Fruit fly (Drosophila melanogaster): ENCODE data around the gene SCCRO4.
A peak's percentile ranks its signal among the peaks of the same experiment; 100 is the strongest.

Gene SCCRO4

DNA sequence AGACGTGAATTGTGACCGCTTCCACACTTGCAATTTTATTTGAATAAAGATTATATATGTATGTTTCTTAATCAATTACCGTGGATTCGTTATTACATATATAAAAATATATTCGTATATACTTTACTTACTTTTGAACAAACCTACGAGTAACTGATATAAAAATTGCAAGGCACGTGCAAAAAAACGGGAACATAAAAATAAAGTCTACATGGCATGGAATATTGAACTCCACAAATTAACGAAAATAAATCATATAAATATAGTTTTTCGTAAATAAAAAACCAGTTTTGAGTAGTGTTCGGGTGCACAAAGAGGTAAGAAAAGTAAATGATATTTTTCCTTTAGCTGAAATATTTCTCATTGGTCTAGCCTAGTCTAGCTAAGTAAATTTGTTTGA, 43.1 kb downstream of the SCCRO4 start, which contains the start of gene Spn77Bc:
Gene Spn77Bc (plus strand): TSS at position 301 of the 400 bp plus-strand sequence.
- no peak for TF ChIP-seq CG10669 (GFP tag; optimal IDR thresholded peaks at IDR 0.05)
- TF ChIP-seq Sox14 (GFP tag; optimal IDR thresholded peaks at IDR 0.05) = no peak
- TF ChIP-seq fd59A (GFP tag; optimal IDR thresholded peaks at IDR 0.05) = no peak
- TF ChIP-seq CG32006 (GFP tag; optimal IDR thresholded peaks at IDR 0.05) = no peak
- TF ChIP-seq eg (GFP tag; IDR thresholded peaks at IDR 0.05) = no peak
- TF ChIP-seq cyc (GFP tag; optimal IDR thresholded peaks at IDR 0.05) = no peak
- TF ChIP-seq CG3919 (GFP tag; optimal IDR thresholded peaks at IDR 0.05) = no peak
- TF ChIP-seq CG11902 (GFP tag; optimal IDR thresholded peaks at IDR 0.05) = no peak
- no peak for TF ChIP-seq lz (GFP tag; optimal IDR thresholded peaks at IDR 0.05)
- TF ChIP-seq Sox15 (GFP tag; optimal IDR thresholded peaks at IDR 0.05) = no peak
- no peak for TF ChIP-seq Met (GFP tag; optimal IDR thresholded peaks at IDR 0.05)
- no peak for TF ChIP-seq ss (GFP tag; optimal IDR thresholded peaks at IDR 0.05)

DNA sequence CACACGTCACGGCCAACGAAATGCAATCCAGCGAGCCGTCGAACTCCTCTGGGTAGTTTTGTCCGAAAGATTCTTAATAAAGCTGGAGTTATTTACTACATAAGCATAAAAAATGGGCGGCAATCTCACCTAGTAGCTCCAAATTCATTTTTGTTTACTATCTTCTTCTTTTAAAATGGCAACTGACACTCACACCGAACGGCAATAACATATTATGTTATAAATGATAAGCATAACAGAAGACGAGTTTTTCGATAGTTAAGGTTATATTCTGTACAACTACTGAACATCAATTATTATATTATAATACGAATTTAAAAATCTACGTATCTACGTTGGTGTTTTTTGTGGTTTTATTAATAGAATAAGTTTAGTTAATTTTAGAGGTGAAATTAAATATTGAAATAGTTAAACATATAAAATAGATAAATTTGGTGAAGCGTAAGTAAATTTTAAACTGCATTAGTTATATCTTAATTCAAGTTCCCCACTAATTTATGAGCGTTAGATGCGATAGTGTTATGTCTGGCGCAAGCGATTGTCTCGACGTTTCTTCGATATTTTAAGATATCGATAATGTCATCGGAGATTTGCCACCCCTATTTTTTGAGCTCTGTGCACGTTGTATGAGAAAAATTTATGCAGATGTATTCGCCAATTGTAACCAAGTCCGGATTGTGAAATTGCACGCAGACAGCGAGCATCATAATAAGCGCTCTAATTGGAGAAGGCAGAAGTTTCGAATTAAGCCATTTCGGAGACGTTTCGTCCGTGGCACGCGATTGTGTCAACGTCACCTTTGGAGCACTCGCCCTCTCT, 48.8 kb downstream of the SCCRO4 start, which contains the start of the genes Rbbp5 and eRF1:
Gene Rbbp5 (minus strand): TSS at position 181 of the 819 bp plus-strand sequence.
Gene eRF1 (plus strand): TSS at position 594 of the 819 bp plus-strand sequence.
- TF ChIP-seq OdsH (GFP tag; optimal IDR thresholded peaks at IDR 0.05) (peak; percentile 79), CG4318 (GFP tag; optimal IDR thresholded peaks at IDR 0.05) (no peak), topi (GFP tag; optimal IDR thresholded peaks at IDR 0.05) (peak; percentile 58), Gug (GFP tag; IDR thresholded peaks at IDR 0.05) (peak; percentile 51; the same call in 1 of the 2 replicates), esn (GFP tag; optimal IDR thresholded peaks at IDR 0.05) (peak; percentile 76), Hr38 (GFP tag; optimal IDR thresholded peaks at IDR 0.05) (no peak), CG8319 (GFP tag; optimal IDR thresholded peaks at IDR 0.05) (peak; percentile 36), CG6808 (GFP tag; optimal IDR thresholded peaks at IDR 0.05) (no peak), Hr39 (GFP tag; optimal IDR thresholded peaks at IDR 0.05) (no peak), Blimp-1 (GFP tag; optimal IDR thresholded peaks at IDR 0.05) (no peak), CG6276 (GFP tag; optimal IDR thresholded peaks at IDR 0.05) (peak; percentile 24), CG11294 (GFP tag; IDR thresholded peaks at IDR 0.05) (peak; percentile 45; the same call in 1 of the 2 replicates), CG3032 (tag; optimal IDR thresholded peaks at IDR 0.05) (peak; percentile 76), CG16779 (tag; optimal IDR thresholded peaks at IDR 0.05) (no peak), Sox14 (GFP tag; optimal IDR thresholded peaks at IDR 0.05) (peak; percentile 46), acj6 (GFP tag; optimal IDR thresholded peaks at IDR 0.05) (peak; percentile 76), Eip75B (GFP tag; optimal IDR thresholded peaks at IDR 0.05) (peak; percentile 33), salr (GFP tag; optimal IDR thresholded peaks at IDR 0.05) (no peak), net (GFP tag; optimal IDR thresholded peaks at IDR 0.05) (peak; percentile 53), CG11902 (GFP tag; optimal IDR thresholded peaks at IDR 0.05) (peak; percentile 60), fd85E (GFP tag; optimal IDR thresholded peaks at IDR 0.05) (no peak), dsx (GFP tag; optimal IDR thresholded peaks at IDR 0.05; ENCODE audit: poor library complexity, severe bottlenecking) (peak; percentile 51), CG8632 (GFP tag; optimal IDR thresholded peaks at IDR 0.05) (peak; percentile 45), CG34406 (GFP tag; optimal IDR thresholded peaks at IDR 0.05) (peak; percentile 31), CG31627 (GFP tag; optimal IDR thresholded peaks at IDR 0.05) (peak; percentile 72), Lpt (GFP tag; optimal IDR thresholded peaks at IDR 0.05) (peak; percentile 4), cyc (GFP tag; optimal IDR thresholded peaks at IDR 0.05) (peak; percentile 72), CG7368 (GFP tag; optimal IDR thresholded peaks at IDR 0.05) (peak; percentile 39), dac (GFP tag; optimal IDR thresholded peaks at IDR 0.05) (no peak), Smox (GFP tag; optimal IDR thresholded peaks at IDR 0.05) (peak; percentile 71), Ets96B (tag; optimal IDR thresholded peaks at IDR 0.05) (peak; percentile 53), fd59A (GFP tag; optimal IDR thresholded peaks at IDR 0.05) (no peak), Sox15 (GFP tag; optimal IDR thresholded peaks at IDR 0.05) (peak; percentile 51), CG9139 (GFP tag; optimal IDR thresholded peaks at IDR 0.05) (peak; percentile 4), pdm3 (GFP tag; optimal IDR thresholded peaks at IDR 0.05) (no peak), Sox102F (GFP tag; optimal IDR thresholded peaks at IDR 0.05) (peak; percentile 69), CG6163 (GFP tag; IDR thresholded peaks at IDR 0.05) (no peak), CG15336 (GFP tag; IDR thresholded peaks at IDR 0.05) (no peak; the same call in none of the 2 replicates), CG32006 (GFP tag; optimal IDR thresholded peaks at IDR 0.05) (no peak), Hr4 (GFP tag; optimal IDR thresholded peaks at IDR 0.05) (peak; percentile 73), vri (GFP tag; optimal IDR thresholded peaks at IDR 0.05) (no peak), CG10631 (GFP tag; optimal IDR thresholded peaks at IDR 0.05) (peak; percentile 81)
